Fruit fly (Drosophila melanogaster) whole organism, wandering third instar larva: Measurements from ENCODE around the gene CG4702.
A peak's percentile ranks its signal among the peaks of the same experiment; 100 is the strongest.

ENCODE experiments used
- Abd-B ChIP-seq: fragments of >200 bp; optimal IDR thresholded peaks from 2 replicates; lab custom pipeline; 2017; ENCODE audit warnings: missing biosample characterization, missing genetic modification characterization
- CG9705 ChIP-seq: fragments of 200-800 bp; sonication (Bioruptor generic); optimal IDR thresholded peaks from 2 replicates; lab custom pipeline; 2018; ENCODE audit warnings: missing biosample characterization, mild to moderate bottlenecking, missing genetic modification characterization
- CrebA ChIP-seq: fragments of 200-800 bp; sonication (Bioruptor generic); optimal IDR thresholded peaks from 2 replicates; lab custom pipeline; 2016; ENCODE audit warnings: missing biosample characterization, mild to moderate bottlenecking, missing genetic modification characterization, borderline replicate concordance
- Dif ChIP-seq: fragments of 200-275, 200-300 bp; sonication (Bioruptor generic); optimal IDR thresholded peaks from 2 replicates; lab custom pipeline; 2018; ENCODE audit warnings: missing biosample characterization, missing genetic modification characterization; ENCODE audit not compliant: partially characterized antibody
- GATAd ChIP-seq: sonication (Bioruptor generic); optimal IDR thresholded peaks from 2 replicates; lab custom pipeline; 2016; ENCODE audit warnings: missing biosample characterization, missing genetic modification characterization
- HLH106 ChIP-seq: fragments of 200-800 bp; optimal IDR thresholded peaks from 3 replicates; lab custom pipeline; 2019; ENCODE audit warnings: missing biosample characterization, mild to moderate bottlenecking, missing genetic modification characterization, moderate library complexity
- Hnf4 ChIP-seq: fragments of 200-800 bp; sonication (Bioruptor generic); optimal IDR thresholded peaks from 2 replicates; lab custom pipeline; 2016; ENCODE audit warnings: missing biosample characterization, mild to moderate bottlenecking, missing genetic modification characterization
- Hr78 ChIP-seq: fragments of >200 bp; optimal IDR thresholded peaks from 2 replicates; lab custom pipeline; 2017; ENCODE audit warnings: missing biosample characterization, missing genetic modification characterization
- Hr83 ChIP-seq: fragments of 200-300 bp; sonication (Bioruptor generic); optimal IDR thresholded peaks from 2 replicates; lab custom pipeline; 2016; ENCODE audit warnings: missing biosample characterization, mild to moderate bottlenecking, missing genetic modification characterization, moderate library complexity; ENCODE audit not compliant: poor library complexity, severe bottlenecking
- Jra ChIP-seq: sonication (Bioruptor generic); optimal IDR thresholded peaks from 2 replicates; lab custom pipeline; 2016; ENCODE audit warnings: missing biosample characterization, missing genetic modification characterization
- Mio ChIP-seq: sonication (Bioruptor generic); optimal IDR thresholded peaks from 2 replicates; lab custom pipeline; 2016; ENCODE audit warnings: missing biosample characterization, missing genetic modification characterization
- Myc ChIP-seq: fragments of >200 bp; optimal IDR thresholded peaks from 2 replicates; lab custom pipeline; 2017
- N ChIP-seq: fragments of >200 bp; optimal IDR thresholded peaks from 2 replicates; lab custom pipeline; 2018; ENCODE audit warnings: missing biosample characterization, missing external identifiers, missing genetic modification characterization
- OdsH ChIP-seq: fragments of 200-800 bp; sonication (Bioruptor generic); optimal IDR thresholded peaks from 2 replicates; lab custom pipeline; 2016; ENCODE audit warnings: missing biosample characterization, mild to moderate bottlenecking, missing genetic modification characterization
- Rel ChIP-seq, 2 experiments: fragments of 200-800 bp; sonication (Bioruptor generic) in 1 of 2; optimal IDR thresholded peaks; 2 replicates in 1 of 2; 3 replicates in 1 of 2; lab custom pipeline; 2016 to 2019; ENCODE audit warnings: mild to moderate bottlenecking in 2 of 2, missing biosample characterization in 2 of 2, missing genetic modification characterization in 2 of 2, moderate library complexity in 1 of 2
- Sp1 ChIP-seq: fragments of 200-800 bp; sonication (Bioruptor generic); optimal IDR thresholded peaks from 3 replicates; lab custom pipeline; 2019; ENCODE audit warnings: missing biosample characterization, mild to moderate bottlenecking, missing genetic modification characterization, moderate library complexity
- Vsx2 ChIP-seq: fragments of 200-300, 225-300 bp; sonication (Bioruptor generic); optimal IDR thresholded peaks from 2 replicates; lab custom pipeline; 2018; ENCODE audit warnings: missing biosample characterization, missing genetic modification characterization; ENCODE audit not compliant: partially characterized antibody
- br ChIP-seq: fragments of 200-800 bp; sonication (Bioruptor generic); optimal IDR thresholded peaks from 2 replicates; lab custom pipeline; 2016; ENCODE audit warnings: missing biosample characterization, missing genetic modification characterization
- brk ChIP-seq: fragments of 200-800 bp; sonication (Bioruptor generic); optimal IDR thresholded peaks from 2 replicates; lab custom pipeline; 2016; ENCODE audit warnings: missing biosample characterization, mild to moderate bottlenecking, missing genetic modification characterization
- dmrt93B ChIP-seq: fragments of 200-800 bp; sonication (Bioruptor generic); optimal IDR thresholded peaks from 2 replicates; lab custom pipeline; 2018; ENCODE audit warnings: missing biosample characterization, mild to moderate bottlenecking, missing genetic modification characterization
- dsf ChIP-seq: sonication (Bioruptor generic); optimal IDR thresholded peaks from 2 replicates; lab custom pipeline; 2016; ENCODE audit warnings: missing biosample characterization, missing genetic modification characterization, borderline replicate concordance
- ey ChIP-seq: fragments of 200-800 bp; sonication (Bioruptor generic); optimal IDR thresholded peaks from 2 replicates; lab custom pipeline; 2016; ENCODE audit warnings: missing biosample characterization, missing genetic modification characterization
- foxo ChIP-seq, 2 experiments: fragments of 200-800 bp; sonication (Bioruptor generic); optimal IDR thresholded peaks; 2 replicates in 1 of 2; 3 replicates in 1 of 2; lab custom pipeline; 2016 to 2017; ENCODE audit warnings: missing biosample characterization in 2 of 2, missing genetic modification characterization in 2 of 2
- fru ChIP-seq: fragments of 200-800 bp; sonication (Bioruptor generic); optimal IDR thresholded peaks from 3 replicates; lab custom pipeline; 2016; ENCODE audit warnings: missing biosample characterization, mild to moderate bottlenecking, missing genetic modification characterization
- h ChIP-seq: fragments of 200-800 bp; sonication (Bioruptor generic); optimal IDR thresholded peaks from 3 replicates; lab custom pipeline; 2016; ENCODE audit warnings: missing biosample characterization, mild to moderate bottlenecking, missing genetic modification characterization
- jim ChIP-seq: fragments of 175-275, 200-325 bp; sonication (Bioruptor generic); optimal IDR thresholded peaks from 2 replicates; lab custom pipeline; 2016; ENCODE audit warnings: missing biosample characterization, mild to moderate bottlenecking, missing genetic modification characterization
- lola ChIP-seq: fragments of >200 bp; optimal IDR thresholded peaks from 2 replicates; lab custom pipeline; 2017; ENCODE audit warnings: missing biosample characterization, missing genetic modification characterization
- pan ChIP-seq: fragments of >200 bp; optimal IDR thresholded peaks from 2 replicates; lab custom pipeline; 2017
- psq ChIP-seq: fragments of 200-800 bp; sonication (Bioruptor generic); optimal IDR thresholded peaks from 3 replicates; lab custom pipeline; 2017; ENCODE audit warnings: missing biosample characterization, mild to moderate bottlenecking, missing genetic modification characterization, moderate library complexity
- rgr ChIP-seq: fragments of 200-800 bp; sonication (Bioruptor generic); optimal IDR thresholded peaks from 3 replicates; lab custom pipeline; 2016; ENCODE audit warnings: missing biosample characterization, mild to moderate bottlenecking, missing genetic modification characterization
- sage ChIP-seq: fragments of 200-800 bp; sonication (Bioruptor generic); optimal IDR thresholded peaks from 2 replicates; lab custom pipeline; 2016; ENCODE audit warnings: missing biosample characterization, mild to moderate bottlenecking, missing genetic modification characterization
- sv ChIP-seq: fragments of 200-800 bp; sonication (Bioruptor generic); optimal IDR thresholded peaks from 3 replicates; lab custom pipeline; 2016; ENCODE audit warnings: missing biosample characterization, missing genetic modification characterization
- tai ChIP-seq: sonication (Bioruptor generic); optimal IDR thresholded peaks from 2 replicates; lab custom pipeline; 2016; ENCODE audit warnings: missing biosample characterization, missing genetic modification characterization
- usp ChIP-seq: fragments of >200 bp; optimal IDR thresholded peaks from 2 replicates; lab custom pipeline; 2017; ENCODE audit warnings: missing biosample characterization, missing genetic modification characterization
- woc ChIP-seq: sonication (Bioruptor generic); optimal IDR thresholded peaks from 2 replicates; lab custom pipeline; 2016; ENCODE audit warnings: missing biosample characterization, mild to moderate bottlenecking, missing genetic modification characterization

Gene CG4702

dm6 chr3R:12113700-12114099 lies 14.3 kb downstream of the CG4702 start:
- no peak for TF ChIP-seq CrebA (GFP tag; lab: Kevin White, UChicago)
- no peak for TF ChIP-seq Sp1 (GFP tag; lab: Kevin White, UChicago)

- TF ChIP-seq pan (lab: Kevin White, UChicago) = no peak
- no peak for TF ChIP-seq dsf (GFP tag; lab: Kevin White, UChicago)
- no peak for TF ChIP-seq HLH106 (tag; lab: Kevin White, UChicago)
- TF ChIP-seq Dif (GFP tag; lab: Kevin White, UChicago) = peak; percentile 59
- TF ChIP-seq tai (GFP tag; lab: Kevin White, UChicago) = no peak
- TF ChIP-seq, all 38 proteins: peak for 1
These were observed 33.4 kb downstream of the CG4702 start, which contains the start of gene dpr17 for dm6 chr3R:12094588-12094987. TSS of gene dpr17 (plus strand) at chr3R:12094876.

dm6 chr3R:12090549-12090948 lies 37.5 kb downstream of the CG4702 start, which contains the start of gene ATP8B:
TSS of gene ATP8B (minus strand) at chr3R:12090612.
- no peak for TF ChIP-seq OdsH (GFP tag; lab: Kevin White, UChicago)
- no peak for TF ChIP-seq Abd-B (GFP tag; lab: Kevin White, UChicago)
- no peak for TF ChIP-seq Hr83 (GFP tag; lab: Kevin White, UChicago)
- TF ChIP-seq Sp1 (GFP tag; lab: Kevin White, UChicago) = no peak
- TF ChIP-seq fru (GFP tag; lab: Kevin White, UChicago) = no peak

- TF ChIP-seq dmrt93B (peak; percentile 9), GATAd (GFP tag; lab: Kevin White, UChicago) (no peak), pan (lab: Kevin White, UChicago) (no peak), Hr83 (GFP tag; lab: Kevin White, UChicago) (no peak), fru (GFP tag; lab: Kevin White, UChicago) (peak; percentile 50), Hnf4 (GFP tag; lab: Kevin White, UChicago) (no peak), N (GFP tag; lab: Kevin White, UChicago) (no peak), Vsx2 (no peak), dsf (GFP tag; lab: Kevin White, UChicago) (no peak), brk (GFP tag; lab: Kevin White, UChicago) (no peak), Sp1 (GFP tag; lab: Kevin White, UChicago) (no peak), Rel (GFP tag; optimal IDR thresholded peaks at IDR 0.05; lab: Kevin White, UChicago) (no peak), Rel (tag; optimal IDR thresholded peaks at IDR 0.05; lab: Kevin White, UChicago) (no peak), Dif (GFP tag; lab: Kevin White, UChicago) (no peak), ey (GFP tag; lab: Kevin White, UChicago) (peak; percentile 45), OdsH (GFP tag; lab: Kevin White, UChicago) (peak; percentile 54), Jra (GFP tag; lab: Kevin White, UChicago) (no peak), psq (GFP tag; lab: Kevin White, UChicago) (peak; percentile 41), usp (GFP tag; lab: Kevin White, UChicago) (no peak), HLH106 (tag; lab: Kevin White, UChicago) (peak; percentile 37), sage (no peak), lola (GFP tag; lab: Kevin White, UChicago) (no peak), jim (GFP tag; lab: Kevin White, UChicago) (no peak), woc (no peak), foxo (GFP tag; optimal IDR thresholded peaks at IDR 0.05; lab: Kevin White, UChicago) (peak in 1 of 2 experiments; percentile 47), h (GFP tag; lab: Kevin White, UChicago) (peak; percentile 45), Hr78 (no peak), CrebA (GFP tag; lab: Kevin White, UChicago) (no peak), sv (GFP tag; lab: Kevin White, UChicago) (no peak), br (GFP tag; lab: Kevin White, UChicago) (peak; percentile 6), CG9705 (GFP tag; lab: Kevin White, UChicago) (no peak), rgr (GFP tag; lab: Kevin White, UChicago) (peak; percentile 40), Abd-B (GFP tag; lab: Kevin White, UChicago) (no peak), Mio (GFP tag; lab: Kevin White, UChicago) (no peak), tai (GFP tag; lab: Kevin White, UChicago) (no peak), Myc (lab: Kevin White, UChicago) (no peak)
- TF ChIP-seq, all 38 proteins: peak for 10
These were observed 44.5 kb downstream of the CG4702 start for dm6 chr3R:12083537-12083936.
